Worm (Caenorhabditis elegans) whole organism, mixed stage, embryonic: ENCODE results near the gene srbc-61.

Source experiments
- ces-1 ChIP-seq: fragments of 150-350 bp; optimal IDR thresholded peaks from 2 replicates; lab custom pipeline; 2014; ENCODE audit warnings: missing biosample characterization, missing genetic modification reagents, missing genetic modification characterization
- lsy-2 ChIP-seq: fragments of 150-350 bp; optimal IDR thresholded peaks from 2 replicates; lab custom pipeline; 2014; ENCODE audit warnings: missing biosample characterization, missing genetic modification characterization
- mab-5 ChIP-seq: fragments of 150-350 bp; optimal IDR thresholded peaks from 2 replicates; lab custom pipeline; 2014; ENCODE audit warnings: missing biosample characterization, missing genetic modification characterization
- nhr-237 ChIP-seq: fragments of 150-350 bp; optimal IDR thresholded peaks from 2 replicates; lab custom pipeline; 2014; ENCODE audit warnings: missing biosample characterization, missing genetic modification characterization

ce11 chrV:17471564-17471963 is 5.0 kb upstream of the srbc-61 start, which contains the start of gene srh-235:
- no peak for TF ChIP-seq nhr-237 (tag; lab: Kevin White, UChicago)
- TF ChIP-seq mab-5, result no peak
- TF ChIP-seq ces-1 (GFP tag; lab: Kevin White, UChicago), result no peak
- TF ChIP-seq lsy-2, result no peak
